Worm (Caenorhabditis elegans) whole organism, mixed stage, embryonic: ENCODE data around the gene eps-8.
"Not testable (repeated sequence)": the region's sequence is repeated elsewhere in the genome, so short reads cannot be mapped to it uniquely, and the experiment has no call there.

Experiments
- M03D4.4 ChIP-seq: sonication (generic microtip); optimal IDR thresholded peaks from 2 replicates; lab custom pipeline; 2017; ENCODE audit warnings: mild to moderate bottlenecking, missing genetic modification characterization, missing compliant biosample characterization
- blmp-1 ChIP-seq: fragments of 150-350 bp; optimal IDR thresholded peaks from 2 replicates; lab custom pipeline; 2014; ENCODE audit warnings: missing biosample characterization, missing genetic modification characterization
- ceh-39 ChIP-seq: fragments of 150-350 bp; optimal IDR thresholded peaks from 2 replicates; lab custom pipeline; 2014; ENCODE audit warnings: missing biosample characterization, missing genetic modification characterization
- ceh-43 ChIP-seq: fragments of 200-800 bp; sonication (Bioruptor generic); optimal IDR thresholded peaks from 2 replicates; lab custom pipeline; 2018; ENCODE audit warnings: mild to moderate bottlenecking, missing genetic modification characterization, moderate library complexity, missing compliant biosample characterization
- ceh-83 ChIP-seq: fragments of 200-800 bp; sonication (Bioruptor generic); optimal IDR thresholded peaks from 2 replicates; lab custom pipeline; 2018; ENCODE audit warnings: mild to moderate bottlenecking, missing genetic modification characterization, missing compliant biosample characterization
- ces-1 ChIP-seq: fragments of 150-350 bp; optimal IDR thresholded peaks from 2 replicates; lab custom pipeline; 2014; ENCODE audit warnings: missing biosample characterization, missing genetic modification reagents, missing genetic modification characterization
- cnd-1 ChIP-seq: fragments of 200-800 bp; sonication (Bioruptor generic); optimal IDR thresholded peaks from 2 replicates; lab custom pipeline; 2018; ENCODE audit warnings: mild to moderate bottlenecking, missing genetic modification characterization, missing compliant biosample characterization
- drap-1 ChIP-seq: fragments of 200-800 bp; sonication (Bioruptor generic); optimal IDR thresholded peaks from 3 replicates; lab custom pipeline; 2018; ENCODE audit warnings: mild to moderate bottlenecking, missing genetic modification characterization, missing compliant biosample characterization
- elt-1 ChIP-seq: sonication (generic microtip); optimal IDR thresholded peaks from 2 replicates; lab custom pipeline; 2017; ENCODE audit warnings: missing genetic modification characterization, mild to moderate bottlenecking, missing compliant biosample characterization, antibody characterized with exemption, moderate library complexity, borderline replicate concordance; ENCODE audit not compliant: insufficient read depth
- elt-3 ChIP-seq: fragments of 150-350 bp; optimal IDR thresholded peaks from 2 replicates; lab custom pipeline; 2014; ENCODE audit warnings: missing biosample characterization, missing genetic modification characterization
- flh-1 ChIP-seq: fragments of 200-800 bp; sonication (Bioruptor generic); optimal IDR thresholded peaks from 2 replicates; lab custom pipeline; 2018; ENCODE audit warnings: mild to moderate bottlenecking, missing genetic modification characterization, moderate library complexity, missing compliant biosample characterization
- ham-2 ChIP-seq: fragments of 200-800 bp; sonication (Bioruptor generic); optimal IDR thresholded peaks from 2 replicates; lab custom pipeline; 2018; ENCODE audit warnings: mild to moderate bottlenecking, missing genetic modification characterization, missing compliant biosample characterization
- hlh-1 ChIP-seq: fragments of 150-350 bp; optimal IDR thresholded peaks from 2 replicates; lab custom pipeline; 2014; ENCODE audit warnings: missing biosample characterization, missing genetic modification reagents, missing genetic modification characterization
- lin-13 ChIP-seq: fragments of 150-350 bp; optimal IDR thresholded peaks from 2 replicates; lab custom pipeline; 2014; ENCODE audit warnings: missing biosample characterization, missing genetic modification characterization
- lin-32 ChIP-seq: fragments of 200-800 bp; sonication (Bioruptor generic); optimal IDR thresholded peaks from 2 replicates; lab custom pipeline; 2018; ENCODE audit warnings: mild to moderate bottlenecking, missing genetic modification characterization, missing compliant biosample characterization
- lsy-2 ChIP-seq: fragments of 150-350 bp; optimal IDR thresholded peaks from 2 replicates; lab custom pipeline; 2014; ENCODE audit warnings: missing biosample characterization, missing genetic modification characterization
- mab-5 ChIP-seq: fragments of 150-350 bp; optimal IDR thresholded peaks from 2 replicates; lab custom pipeline; 2014; ENCODE audit warnings: missing biosample characterization, missing genetic modification characterization
- mep-1 ChIP-seq: fragments of 150-350 bp; optimal IDR thresholded peaks from 2 replicates; lab custom pipeline; 2017; ENCODE audit warnings: missing biosample characterization, missing genetic modification reagents, missing genetic modification characterization, inconsistent platforms
- mls-2 ChIP-seq: sonication (generic microtip); optimal IDR thresholded peaks from 2 replicates; lab custom pipeline; 2016; ENCODE audit warnings: mild to moderate bottlenecking, missing genetic modification characterization, moderate library complexity, missing compliant biosample characterization
- nhr-12 ChIP-seq: fragments of 150-350 bp; optimal IDR thresholded peaks from 2 replicates; lab custom pipeline; 2014; ENCODE audit warnings: missing biosample characterization, missing genetic modification characterization
- nhr-237 ChIP-seq: fragments of 150-350 bp; optimal IDR thresholded peaks from 2 replicates; lab custom pipeline; 2014; ENCODE audit warnings: missing biosample characterization, missing genetic modification characterization
- nhr-28 ChIP-seq: fragments of 150-350 bp; optimal IDR thresholded peaks from 2 replicates; lab custom pipeline; 2014; ENCODE audit warnings: missing biosample characterization, missing genetic modification characterization
- nhr-76 ChIP-seq: sonication (generic microtip); optimal IDR thresholded peaks from 2 replicates; lab custom pipeline; 2017; ENCODE audit warnings: missing biosample characterization, missing genetic modification characterization
- pha-4 ChIP-seq: fragments of 150-350 bp; optimal IDR thresholded peaks from 2 replicates; lab custom pipeline; 2018; ENCODE audit warnings: missing biosample characterization, missing genetic modification reagents, missing genetic modification characterization
- sem-2 ChIP-seq: fragments of 200-800 bp; sonication (Bioruptor generic); optimal IDR thresholded peaks from 2 replicates; lab custom pipeline; 2018; ENCODE audit warnings: mild to moderate bottlenecking, missing genetic modification characterization, missing compliant biosample characterization
- snpc-4 ChIP-seq: fragments of 150-350 bp; optimal IDR thresholded peaks from 2 replicates; lab custom pipeline; 2014; ENCODE audit warnings: missing biosample characterization, missing genetic modification characterization
- sptf-1 ChIP-seq: sonication (generic microtip); optimal IDR thresholded peaks from 2 replicates; lab custom pipeline; 2017; ENCODE audit warnings: mild to moderate bottlenecking, missing genetic modification characterization, moderate library complexity, missing compliant biosample characterization
- unc-120 ChIP-seq: sonication (generic microtip); optimal IDR thresholded peaks from 2 replicates; lab custom pipeline; 2017; ENCODE audit warnings: missing genetic modification characterization, missing compliant biosample characterization; ENCODE audit not compliant: poor library complexity, severe bottlenecking
- unc-62 ChIP-seq: fragments of 150-350 bp; optimal IDR thresholded peaks from 2 replicates; lab custom pipeline; 2014; ENCODE audit warnings: missing biosample characterization, missing genetic modification reagents, missing genetic modification characterization
- ztf-11 ChIP-seq: fragments of 150-350 bp; optimal IDR thresholded peaks from 2 replicates; lab custom pipeline; 2014; ENCODE audit warnings: missing biosample characterization, missing genetic modification characterization

The eps-8 gene

DNA sequence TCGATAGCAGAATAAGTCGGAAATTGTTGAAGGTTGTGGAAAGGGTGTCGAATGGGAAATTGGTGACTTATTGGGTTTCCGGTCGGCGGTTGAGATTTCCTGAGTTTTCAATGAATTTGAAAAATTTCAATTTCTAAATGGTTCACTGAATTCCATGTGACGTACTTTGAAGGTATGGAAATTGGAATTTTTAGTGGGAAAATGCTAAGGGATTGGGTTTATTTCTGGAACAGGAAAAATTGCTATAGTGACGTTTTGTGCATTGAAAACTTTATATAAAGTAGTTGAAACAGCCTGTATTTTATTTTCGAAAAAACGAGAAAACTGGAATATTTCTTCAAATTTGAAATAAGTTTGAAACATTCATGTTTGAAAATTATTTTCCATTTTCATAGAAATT is 30.3 kb downstream of the eps-8 start, which contains the start of gene pnc-2:
TSS of gene pnc-2 (minus strand) at position 101 of the 400 bp plus-strand sequence.
- TF ChIP-seq elt-1 (tag; lab: Kevin White, UChicago), result no peak
- no peak for TF ChIP-seq unc-62
- no peak for TF ChIP-seq unc-120
- TF ChIP-seq cnd-1, result no peak
- TF ChIP-seq M03D4.4, result no peak
- no peak for TF ChIP-seq flh-1 (GFP tag; lab: Kevin White, UChicago)
- no peak for TF ChIP-seq snpc-4
- no peak for TF ChIP-seq ceh-83 (GFP tag; lab: Kevin White, UChicago)

DNA sequence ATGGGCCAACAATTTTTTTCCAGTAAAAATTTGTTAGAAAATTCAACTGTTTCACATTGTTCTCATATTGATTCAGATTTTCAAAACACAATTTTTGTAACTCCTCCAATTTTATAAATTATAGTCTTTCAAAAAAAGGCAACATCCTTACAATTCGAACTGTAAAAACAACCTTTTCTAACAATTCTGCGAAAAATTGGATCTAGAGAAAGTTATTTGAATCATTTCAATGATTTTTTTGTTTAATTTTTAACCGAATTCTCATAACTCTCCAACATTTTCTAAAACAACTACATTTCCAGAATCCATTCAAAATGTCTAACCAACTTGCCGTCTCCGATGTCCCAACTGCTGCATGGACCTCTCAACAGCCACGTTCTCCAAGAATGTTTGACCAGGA is 40.0 kb downstream of the eps-8 start, which contains the start of gene ccch-5:
TSS of gene ccch-5 (plus strand) at position 301 of the 400 bp plus-strand sequence.
- TF ChIP-seq pha-4, result no peak
- TF ChIP-seq ceh-43, result no peak
- no peak for TF ChIP-seq lin-13 (tag; lab: Kevin White, UChicago)
- TF ChIP-seq M03D4.4, result no peak
- TF ChIP-seq snpc-4, result no peak
- no peak for TF ChIP-seq ham-2
- no peak for TF ChIP-seq unc-120

- TF ChIP-seq sptf-1 (tag; lab: Kevin White, UChicago) (no peak), snpc-4 (no peak), mab-5 (tag; lab: Kevin White, UChicago) (no peak), sem-2 (GFP tag; lab: Kevin White, UChicago) (no peak), nhr-28 (tag; lab: Kevin White, UChicago) (no peak), ces-1 (GFP tag; lab: Kevin White, UChicago) (no peak), mep-1 (tag; lab: Kevin White, UChicago) (no peak), lsy-2 (tag; lab: Kevin White, UChicago) (no peak), ham-2 (no peak), pha-4 (no peak), mls-2 (no peak), nhr-12 (tag; lab: Kevin White, UChicago) (no peak)
Measured at ce11 chrIV:14929421-14929820, 50.1 kb downstream of the eps-8 start, which contains the start of gene Y57G11C.28. Gene Y57G11C.28, plus strand, starts transcription at chrIV:14929721.

DNA sequence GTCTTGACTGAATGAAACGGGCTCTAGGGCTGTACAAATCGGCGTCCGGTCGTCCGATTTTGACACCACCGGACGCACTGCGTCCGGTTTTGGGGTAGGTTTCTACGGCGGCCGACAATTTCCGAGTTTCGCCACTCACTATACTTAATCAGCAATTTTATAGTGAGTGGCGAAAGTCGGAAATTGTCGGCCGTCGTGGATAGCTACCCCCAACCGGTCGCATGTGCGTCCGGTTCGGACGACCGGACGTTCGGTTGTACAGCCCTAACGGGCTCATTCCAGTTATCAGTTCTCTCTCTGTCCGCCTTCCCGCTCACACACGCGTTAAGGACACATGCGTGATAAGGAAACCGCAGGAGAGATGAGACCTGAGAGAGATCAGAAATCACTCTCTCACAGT is 53.4 kb downstream of the eps-8 start, which contains the start of gene Y57G11C.1131:
TSS of gene Y57G11C.1131 (plus strand) at position 333 of the 400 bp plus-strand sequence.
- no peak for TF ChIP-seq drap-1
- TF ChIP-seq flh-1 (GFP tag; lab: Kevin White, UChicago), result no peak
- no peak for TF ChIP-seq lin-32
- no peak for TF ChIP-seq nhr-237 (tag; lab: Kevin White, UChicago)
- TF ChIP-seq unc-120, result no peak
- TF ChIP-seq pha-4, result no peak
- TF ChIP-seq nhr-28 (tag; lab: Kevin White, UChicago), result no peak
- no peak for TF ChIP-seq ceh-43
- no peak for TF ChIP-seq elt-1 (tag; lab: Kevin White, UChicago)
- TF ChIP-seq sptf-1 (tag; lab: Kevin White, UChicago), result no peak
- no peak for TF ChIP-seq blmp-1 (tag; lab: Kevin White, UChicago)
- no peak for TF ChIP-seq mab-5 (tag; lab: Kevin White, UChicago)
- TF ChIP-seq ceh-83 (GFP tag; lab: Kevin White, UChicago), result no peak
- no peak for TF ChIP-seq lsy-2 (tag; lab: Kevin White, UChicago)
- TF ChIP-seq lin-13 (tag; lab: Kevin White, UChicago), result no peak
- no peak for TF ChIP-seq mls-2

- TF ChIP-seq unc-120 (no peak), ceh-83 (GFP tag; lab: Kevin White, UChicago) (no peak), M03D4.4 (no peak), blmp-1 (tag; lab: Kevin White, UChicago) (no peak)
Measured at ce11 chrIV:14937017-14937416, 57.7 kb downstream of the eps-8 start, which contains the start of gene Y57G11C.1144. Gene Y57G11C.1144, plus strand, starts transcription at chrIV:14937317.

DNA sequence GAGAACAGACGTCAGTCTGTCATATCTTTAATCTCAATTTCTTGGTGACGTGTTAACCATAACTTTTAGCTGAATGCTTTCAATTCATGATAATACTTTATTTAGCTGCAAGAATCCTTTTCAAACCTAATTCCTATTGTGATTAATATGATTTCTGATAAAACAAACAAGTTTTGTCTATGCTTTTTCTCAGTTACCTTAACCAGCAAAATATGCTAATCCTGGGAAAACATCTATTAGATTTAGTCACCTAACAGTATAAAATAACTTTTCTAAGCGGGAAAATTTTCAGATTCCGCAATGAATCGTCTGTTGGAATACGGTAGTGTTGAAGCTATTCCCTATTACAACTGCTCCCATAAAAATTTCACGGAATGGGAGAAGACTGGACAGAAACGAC is 59.3 kb downstream of the eps-8 start, which contains the start of gene Y57G11C.30:
TSS of gene Y57G11C.30 (plus strand) at position 301 of the 400 bp plus-strand sequence.
- not testable (repeated sequence) for TF ChIP-seq hlh-1 (tag; lab: Kevin White, UChicago); ceh-43; ces-1 (GFP tag; lab: Kevin White, UChicago)

ce11 chrIV:14944234-14944633 is 65.0 kb downstream of the eps-8 start, which contains the start of gene Y57G11C.48:
Gene Y57G11C.48, minus strand, starts transcription at chrIV:14944334.
- no peak for TF ChIP-seq lsy-2 (tag; lab: Kevin White, UChicago)
- TF ChIP-seq nhr-12 (tag; lab: Kevin White, UChicago), result no peak
- TF ChIP-seq sem-2 (GFP tag; lab: Kevin White, UChicago), result no peak
- TF ChIP-seq M03D4.4, result no peak
- TF ChIP-seq nhr-76, result no peak
- no peak for TF ChIP-seq drap-1
- no peak for TF ChIP-seq ceh-39
- no peak for TF ChIP-seq ztf-11 (tag; lab: Kevin White, UChicago)
- TF ChIP-seq elt-3, result no peak
